Fruit fly (Drosophila melanogaster): ENCODE measurements around the gene nbs.

dm6 chr3L:9739629-9740028, 16.6 kb upstream of the nbs start:
- TF ChIP-seq CG8478 (optimal IDR thresholded peaks at IDR 0.05) (no peak), CTCF (optimal IDR thresholded peaks at IDR 0.05) (no peak)
